Worm (Caenorhabditis elegans) whole organism, mixed stage, embryonic: ENCODE data around the gene C02D5.2.
A peak's percentile ranks its signal among the peaks of the same experiment; 100 is the strongest.

Source experiments
- M03D4.4 ChIP-seq: sonication (generic microtip); optimal IDR thresholded peaks from 2 replicates; lab custom pipeline; 2017; ENCODE audit warnings: mild to moderate bottlenecking, missing genetic modification characterization, missing compliant biosample characterization
- bed-3 ChIP-seq: fragments of 200-800 bp; sonication (Bioruptor generic); optimal IDR thresholded peaks from 3 replicates; lab custom pipeline; 2018; ENCODE audit warnings: mild to moderate bottlenecking, missing genetic modification characterization, moderate library complexity, missing compliant biosample characterization
- blmp-1 ChIP-seq: fragments of 150-350 bp; optimal IDR thresholded peaks from 2 replicates; lab custom pipeline; 2014; ENCODE audit warnings: missing biosample characterization, missing genetic modification characterization
- ceh-39 ChIP-seq: fragments of 150-350 bp; optimal IDR thresholded peaks from 2 replicates; lab custom pipeline; 2014; ENCODE audit warnings: missing biosample characterization, missing genetic modification characterization
- ceh-43 ChIP-seq: fragments of 200-800 bp; sonication (Bioruptor generic); optimal IDR thresholded peaks from 2 replicates; lab custom pipeline; 2018; ENCODE audit warnings: mild to moderate bottlenecking, missing genetic modification characterization, moderate library complexity, missing compliant biosample characterization
- ceh-83 ChIP-seq: fragments of 200-800 bp; sonication (Bioruptor generic); optimal IDR thresholded peaks from 2 replicates; lab custom pipeline; 2018; ENCODE audit warnings: mild to moderate bottlenecking, missing genetic modification characterization, missing compliant biosample characterization
- ces-1 ChIP-seq: fragments of 150-350 bp; optimal IDR thresholded peaks from 2 replicates; lab custom pipeline; 2014; ENCODE audit warnings: missing biosample characterization, missing genetic modification reagents, missing genetic modification characterization
- drap-1 ChIP-seq: fragments of 200-800 bp; sonication (Bioruptor generic); optimal IDR thresholded peaks from 3 replicates; lab custom pipeline; 2018; ENCODE audit warnings: mild to moderate bottlenecking, missing genetic modification characterization, missing compliant biosample characterization
- elt-1 ChIP-seq: sonication (generic microtip); optimal IDR thresholded peaks from 2 replicates; lab custom pipeline; 2017; ENCODE audit warnings: missing genetic modification characterization, mild to moderate bottlenecking, missing compliant biosample characterization, antibody characterized with exemption, moderate library complexity, borderline replicate concordance; ENCODE audit not compliant: insufficient read depth
- elt-3 ChIP-seq: fragments of 150-350 bp; optimal IDR thresholded peaks from 2 replicates; lab custom pipeline; 2014; ENCODE audit warnings: missing biosample characterization, missing genetic modification characterization
- ham-2 ChIP-seq: fragments of 200-800 bp; sonication (Bioruptor generic); optimal IDR thresholded peaks from 2 replicates; lab custom pipeline; 2018; ENCODE audit warnings: mild to moderate bottlenecking, missing genetic modification characterization, missing compliant biosample characterization
- lin-32 ChIP-seq: fragments of 200-800 bp; sonication (Bioruptor generic); optimal IDR thresholded peaks from 2 replicates; lab custom pipeline; 2018; ENCODE audit warnings: mild to moderate bottlenecking, missing genetic modification characterization, missing compliant biosample characterization
- lsy-2 ChIP-seq: fragments of 150-350 bp; optimal IDR thresholded peaks from 2 replicates; lab custom pipeline; 2014; ENCODE audit warnings: missing biosample characterization, missing genetic modification characterization
- mep-1 ChIP-seq: fragments of 150-350 bp; optimal IDR thresholded peaks from 2 replicates; lab custom pipeline; 2017; ENCODE audit warnings: missing biosample characterization, missing genetic modification reagents, missing genetic modification characterization, inconsistent platforms
- mls-2 ChIP-seq: sonication (generic microtip); optimal IDR thresholded peaks from 2 replicates; lab custom pipeline; 2016; ENCODE audit warnings: mild to moderate bottlenecking, missing genetic modification characterization, moderate library complexity, missing compliant biosample characterization
- nhr-237 ChIP-seq: fragments of 150-350 bp; optimal IDR thresholded peaks from 2 replicates; lab custom pipeline; 2014; ENCODE audit warnings: missing biosample characterization, missing genetic modification characterization
- nhr-28 ChIP-seq: fragments of 150-350 bp; optimal IDR thresholded peaks from 2 replicates; lab custom pipeline; 2014; ENCODE audit warnings: missing biosample characterization, missing genetic modification characterization
- nhr-76 ChIP-seq: sonication (generic microtip); optimal IDR thresholded peaks from 2 replicates; lab custom pipeline; 2017; ENCODE audit warnings: missing biosample characterization, missing genetic modification characterization
- sem-2 ChIP-seq: fragments of 200-800 bp; sonication (Bioruptor generic); optimal IDR thresholded peaks from 2 replicates; lab custom pipeline; 2018; ENCODE audit warnings: mild to moderate bottlenecking, missing genetic modification characterization, missing compliant biosample characterization
- snpc-4 ChIP-seq: fragments of 150-350 bp; optimal IDR thresholded peaks from 2 replicates; lab custom pipeline; 2014; ENCODE audit warnings: missing biosample characterization, missing genetic modification characterization
- sptf-1 ChIP-seq: sonication (generic microtip); optimal IDR thresholded peaks from 2 replicates; lab custom pipeline; 2017; ENCODE audit warnings: mild to moderate bottlenecking, missing genetic modification characterization, moderate library complexity, missing compliant biosample characterization
- tbx-8 ChIP-seq: fragments of 200-800 bp; sonication (Bioruptor generic); optimal IDR thresholded peaks from 2 replicates; lab custom pipeline; 2018; ENCODE audit warnings: mild to moderate bottlenecking, missing genetic modification characterization, moderate library complexity, missing compliant biosample characterization
- unc-120 ChIP-seq: sonication (generic microtip); optimal IDR thresholded peaks from 2 replicates; lab custom pipeline; 2017; ENCODE audit warnings: missing genetic modification characterization, missing compliant biosample characterization; ENCODE audit not compliant: poor library complexity, severe bottlenecking
- unc-39 ChIP-seq: fragments of 150-350 bp; optimal IDR thresholded peaks from 2 replicates; lab custom pipeline; 2014; ENCODE audit warnings: missing biosample characterization, missing genetic modification characterization
- zip-8 ChIP-seq: fragments of 150-350 bp; optimal IDR thresholded peaks from 2 replicates; lab custom pipeline; 2014; ENCODE audit warnings: missing biosample characterization, missing genetic modification characterization

C02D5.2 gene

ce11 chrIII:8573301-8573700 is 16.2 kb downstream of the C02D5.2 start:
- TF ChIP-seq bed-3 (GFP tag; lab: Kevin White, UChicago) = no peak
- no peak for TF ChIP-seq zip-8 (tag; lab: Kevin White, UChicago)
- no peak for TF ChIP-seq sptf-1 (tag; lab: Kevin White, UChicago)
- TF ChIP-seq ces-1 = no peak
- no peak for TF ChIP-seq M03D4.4 (tag; lab: Kevin White, UChicago)
- no peak for TF ChIP-seq mls-2 (tag; lab: Kevin White, UChicago)
- no peak for TF ChIP-seq drap-1 (GFP tag; lab: Kevin White, UChicago)
- TF ChIP-seq nhr-28 = no peak
- no peak for TF ChIP-seq elt-3 (tag; lab: Kevin White, UChicago)
- no peak for TF ChIP-seq unc-120 (tag; lab: Kevin White, UChicago)
- TF ChIP-seq ceh-43 (GFP tag; lab: Kevin White, UChicago) = no peak
- TF ChIP-seq lsy-2 (tag; lab: Kevin White, UChicago) = no peak
- TF ChIP-seq ceh-83 (GFP tag; lab: Kevin White, UChicago) = no peak

ce11 chrIII:8573869-8574268 is 16.7 kb downstream of the C02D5.2 start:
- TF ChIP-seq nhr-76 (tag; lab: Kevin White, UChicago) = no peak
- TF ChIP-seq tbx-8 (GFP tag; lab: Kevin White, UChicago) = no peak
- no peak for TF ChIP-seq ceh-43 (GFP tag; lab: Kevin White, UChicago)
- TF ChIP-seq mep-1 (tag; lab: Kevin White, UChicago) = no peak
- no peak for TF ChIP-seq M03D4.4 (tag; lab: Kevin White, UChicago)
- TF ChIP-seq blmp-1 (tag; lab: Kevin White, UChicago) = no peak
- TF ChIP-seq ceh-39 = no peak

- TF ChIP-seq blmp-1 (tag; lab: Kevin White, UChicago) (no peak), snpc-4 (tag; lab: Kevin White, UChicago) (no peak), nhr-28 (no peak), zip-8 (tag; lab: Kevin White, UChicago) (peak; percentile 97), lin-32 (GFP tag; lab: Kevin White, UChicago) (no peak), ceh-39 (no peak), sem-2 (GFP tag; lab: Kevin White, UChicago) (no peak), nhr-237 (tag; lab: Kevin White, UChicago) (no peak)
- TF ChIP-seq, all 35 proteins: peak for 1
Measured at ce11 chrIII:8574299-8574698, 17.2 kb downstream of the C02D5.2 start.

ce11 chrIII:8575359-8576101 is 18.4 kb downstream of the C02D5.2 start:
- TF ChIP-seq ces-1 = peak; percentile 2
- TF ChIP-seq mls-2 (tag; lab: Kevin White, UChicago) = no peak
- TF ChIP-seq unc-39 (tag; lab: Kevin White, UChicago) = no peak
- TF ChIP-seq blmp-1 (tag; lab: Kevin White, UChicago) = no peak
- no peak for TF ChIP-seq zip-8 (tag; lab: Kevin White, UChicago)
- TF ChIP-seq lin-32 (GFP tag; lab: Kevin White, UChicago) = no peak
- TF ChIP-seq ham-2 (GFP tag; lab: Kevin White, UChicago) = no peak
- TF ChIP-seq elt-1 = peak; percentile 65

- TF ChIP-seq snpc-4 (tag; lab: Kevin White, UChicago) = no peak
Measured at ce11 chrIII:8577534-8577933, 20.4 kb downstream of the C02D5.2 start.

- no peak for TF ChIP-seq tbx-8 (GFP tag; lab: Kevin White, UChicago)
Measured at ce11 chrIII:8578381-8578780, 21.2 kb downstream of the C02D5.2 start.

- TF ChIP-seq ham-2 (GFP tag; lab: Kevin White, UChicago) = no peak
- peak; percentile 70 for TF ChIP-seq blmp-1 (tag; lab: Kevin White, UChicago)
- TF ChIP-seq, all 35 proteins: peak for 1
Measured at ce11 chrIII:8579367-8579766, 22.2 kb downstream of the C02D5.2 start.
